Fruit fly (Drosophila melanogaster): ENCODE data around the gene Wwox.

Gene Wwox

DNA sequence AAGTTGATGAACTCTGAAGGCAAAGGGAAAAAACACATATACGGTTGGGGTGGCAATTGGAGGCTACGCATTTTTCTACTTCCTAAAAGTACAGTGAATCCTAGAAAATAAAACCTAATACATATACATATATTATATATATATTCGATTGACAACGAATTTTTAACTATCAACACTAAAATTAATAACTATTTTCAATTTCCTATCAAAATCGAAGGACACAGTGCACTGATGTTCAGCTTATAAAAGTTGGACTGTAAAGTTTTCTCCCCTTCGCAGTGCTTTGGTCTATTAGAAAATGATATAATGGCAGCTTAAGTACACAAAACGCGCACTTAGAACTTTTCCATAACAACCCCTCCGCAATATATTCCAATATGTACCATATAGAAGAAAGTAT lies 41.2 kb downstream of the Wwox start:
- no peak for TF ChIP-seq HLH106 (tag; optimal IDR thresholded peaks at IDR 0.05)
- TF ChIP-seq Jra (GFP tag; optimal IDR thresholded peaks at IDR 0.05), result no peak
- no peak for TF ChIP-seq lola (GFP tag; optimal IDR thresholded peaks at IDR 0.05)
- no peak for TF ChIP-seq CrebA (GFP tag; optimal IDR thresholded peaks at IDR 0.05; ENCODE audit: borderline replicate concordance)
- TF ChIP-seq ey (GFP tag; optimal IDR thresholded peaks at IDR 0.05), result no peak
- no peak for TF ChIP-seq N (GFP tag; optimal IDR thresholded peaks at IDR 0.05)
- no peak for TF ChIP-seq CG32264 (GFP tag; optimal IDR thresholded peaks at IDR 0.05)
- TF ChIP-seq tai (GFP tag; optimal IDR thresholded peaks at IDR 0.05), result no peak
- TF ChIP-seq br (GFP tag; optimal IDR thresholded peaks at IDR 0.05), result no peak
- TF ChIP-seq Dif (GFP tag; optimal IDR thresholded peaks at IDR 0.05; ENCODE audit: partially characterized antibody), result no peak
- no peak for TF ChIP-seq h (GFP tag; optimal IDR thresholded peaks at IDR 0.05)

DNA sequence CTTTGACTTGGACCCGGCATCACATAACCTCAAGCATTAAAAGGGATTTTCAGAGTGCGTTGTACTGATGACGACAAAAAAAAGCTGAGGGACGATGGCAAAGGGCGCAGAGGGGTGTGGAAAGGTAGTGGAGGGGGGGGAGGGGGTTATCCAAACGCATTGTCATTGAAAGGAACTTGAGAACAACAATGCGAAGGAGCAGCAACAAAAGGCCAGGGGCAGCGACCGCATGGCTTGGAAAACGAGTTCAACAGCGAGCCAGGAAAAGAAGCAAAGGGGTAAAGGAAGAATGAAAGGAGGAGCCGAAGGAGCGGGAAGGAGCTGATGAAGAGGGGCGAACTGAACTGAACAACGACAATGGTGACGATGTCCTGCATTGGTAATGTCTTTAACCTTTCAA lies 41.8 kb downstream of the Wwox start:
- TF ChIP-seq psq (GFP tag; optimal IDR thresholded peaks at IDR 0.05), result peak; percentile 35
- TF ChIP-seq dl (GFP tag; optimal IDR thresholded peaks at IDR 0.05; ENCODE audit: insufficient read depth in 1 of 2, partially characterized antibody in 2 of 2), result no peak
- no peak for TF ChIP-seq Rel (GFP tag; optimal IDR thresholded peaks at IDR 0.05)
- TF ChIP-seq Rel (tag; optimal IDR thresholded peaks at IDR 0.05), result no peak
- TF ChIP-seq Vsx2 (GFP tag; optimal IDR thresholded peaks at IDR 0.05; ENCODE audit: partially characterized antibody), result peak; percentile 44

DNA sequence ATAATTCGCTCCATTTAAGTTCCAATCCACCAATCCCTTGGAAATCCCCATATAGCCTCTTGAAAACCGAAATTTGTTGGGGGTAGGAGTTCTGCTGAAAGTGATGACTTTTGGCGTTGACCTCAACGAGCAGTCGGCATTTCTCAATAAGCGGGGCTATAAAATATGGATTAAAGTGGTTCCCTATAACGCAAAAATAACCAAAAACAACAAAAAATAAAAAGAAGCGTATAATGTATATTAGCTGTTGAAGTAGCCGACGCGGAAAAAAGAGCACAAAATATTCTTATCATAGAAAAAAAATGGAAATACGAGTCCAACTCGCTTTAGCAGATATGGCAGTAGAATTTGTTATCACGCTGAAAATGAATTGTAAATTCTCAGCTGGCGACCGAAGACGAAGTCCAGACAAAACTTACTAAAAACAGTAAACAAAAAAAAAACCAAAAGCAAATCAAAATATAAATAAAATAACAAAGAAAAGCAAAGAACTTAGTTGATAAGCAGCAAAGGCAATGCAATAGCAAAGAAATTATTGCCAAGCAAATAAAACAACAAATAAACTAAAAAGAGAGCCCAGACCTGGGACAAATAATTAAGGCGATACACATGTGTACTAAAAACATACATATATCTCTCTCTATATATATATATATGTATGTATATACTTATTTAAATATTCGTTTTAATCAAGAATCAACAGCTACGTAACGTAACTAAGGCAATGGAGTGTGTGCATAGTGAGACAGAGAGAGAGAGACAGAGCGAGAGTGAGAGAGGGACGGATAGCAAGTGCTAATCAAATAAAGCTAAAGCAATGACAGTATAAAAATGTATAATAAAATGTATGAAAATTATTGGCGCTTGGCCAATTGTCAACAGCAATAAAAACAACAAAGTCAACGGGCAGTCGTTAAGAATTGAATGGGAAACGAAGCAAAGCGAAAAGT lies 43.2 kb downstream of the Wwox start:
- TF ChIP-seq lola (GFP tag; optimal IDR thresholded peaks at IDR 0.05) (no peak), CG32264 (GFP tag; optimal IDR thresholded peaks at IDR 0.05) (no peak), Sp1 (GFP tag; optimal IDR thresholded peaks at IDR 0.05) (peak; percentile 16), CrebA (GFP tag; optimal IDR thresholded peaks at IDR 0.05; ENCODE audit: borderline replicate concordance) (peak; percentile 72), Hnf4 (GFP tag; optimal IDR thresholded peaks at IDR 0.05) (peak; percentile 21), sv (GFP tag; optimal IDR thresholded peaks at IDR 0.05) (no peak), Rel (GFP tag; optimal IDR thresholded peaks at IDR 0.05) (no peak), Rel (tag; optimal IDR thresholded peaks at IDR 0.05) (peak; percentile 50), Hr78 (GFP tag; optimal IDR thresholded peaks at IDR 0.05) (no peak), jim (GFP tag; optimal IDR thresholded peaks at IDR 0.05) (no peak), OdsH (GFP tag; optimal IDR thresholded peaks at IDR 0.05) (peak; percentile 53), rgr (GFP tag; optimal IDR thresholded peaks at IDR 0.05) (peak; percentile 63), h (GFP tag; optimal IDR thresholded peaks at IDR 0.05) (peak; percentile 73), sage (GFP tag; optimal IDR thresholded peaks at IDR 0.05) (peak; percentile 8), usp (GFP tag; optimal IDR thresholded peaks at IDR 0.05) (no peak), foxo (GFP tag; optimal IDR thresholded peaks at IDR 0.05) (peak in 1 of 2 experiments; percentile 25), GATAd (GFP tag; optimal IDR thresholded peaks at IDR 0.05) (no peak), Hr83 (GFP tag; optimal IDR thresholded peaks at IDR 0.05; ENCODE audit: poor library complexity, severe bottlenecking) (peak; percentile 52), psq (GFP tag; optimal IDR thresholded peaks at IDR 0.05) (peak; percentile 58), br (GFP tag; optimal IDR thresholded peaks at IDR 0.05) (no peak), Vsx2 (GFP tag; optimal IDR thresholded peaks at IDR 0.05; ENCODE audit: partially characterized antibody) (peak; percentile 6), HLH106 (tag; optimal IDR thresholded peaks at IDR 0.05) (peak; percentile 13), ey (GFP tag; optimal IDR thresholded peaks at IDR 0.05) (no peak), brk (GFP tag; optimal IDR thresholded peaks at IDR 0.05) (peak; percentile 50), dsf (GFP tag; optimal IDR thresholded peaks at IDR 0.05; ENCODE audit: borderline replicate concordance) (no peak), Jra (GFP tag; optimal IDR thresholded peaks at IDR 0.05) (no peak)

dm6 chr2L:7957068-7957868 lies 46.8 kb downstream of the Wwox start:
- TF ChIP-seq CG9705 (GFP tag; optimal IDR thresholded peaks at IDR 0.05) (no peak), Abd-B (GFP tag; optimal IDR thresholded peaks at IDR 0.05) (no peak), sv (GFP tag; optimal IDR thresholded peaks at IDR 0.05) (peak; percentile 28), dmrt93B (GFP tag; optimal IDR thresholded peaks at IDR 0.05) (no peak), OdsH (GFP tag; optimal IDR thresholded peaks at IDR 0.05) (no peak)
